Worm (Caenorhabditis elegans) whole organism, early embryonic: ENCODE measurements around the gene C35C5.8.

Experiments
- B0310.2 ChIP-seq: sonication (generic microtip); optimal IDR thresholded peaks from 2 replicates; lab custom pipeline; 2016; ENCODE audit warnings: mild to moderate bottlenecking, missing genetic modification characterization, missing compliant biosample characterization
- F13C5.2 ChIP-seq: sonication (generic microtip); optimal IDR thresholded peaks from 2 replicates; lab custom pipeline; 2017; ENCODE audit warnings: mild to moderate bottlenecking, missing genetic modification characterization, inconsistent platforms, missing compliant biosample characterization
- aly-1 ChIP-seq: sonication (generic microtip); optimal IDR thresholded peaks from 2 replicates; lab custom pipeline; 2016; ENCODE audit warnings: missing genetic modification characterization, missing compliant biosample characterization
- ama-1 ChIP-seq: fragments of 150-350 bp; optimal IDR thresholded peaks from 2 replicates; lab custom pipeline; 2014
- ceh-13 ChIP-seq: fragments of 200-800 bp; sonication (Bioruptor generic); optimal IDR thresholded peaks from 2 replicates; lab custom pipeline; 2018; ENCODE audit warnings: mild to moderate bottlenecking, missing genetic modification characterization, missing compliant biosample characterization
- ceh-36 ChIP-seq: sonication (generic microtip); optimal IDR thresholded peaks from 2 replicates; lab custom pipeline; 2016; ENCODE audit warnings: missing genetic modification characterization, inconsistent platforms, missing compliant biosample characterization
- ets-7 ChIP-seq: sonication (generic microtip); optimal IDR thresholded peaks from 2 replicates; lab custom pipeline; 2016; ENCODE audit warnings: missing genotype, missing genetic modification characterization, missing compliant biosample characterization
- flt-1 ChIP-seq: fragments of 200-800 bp; sonication (Bioruptor generic); IDR thresholded peaks from 2 replicates; pipeline ENCODE4 v1.3.6; 2022; ENCODE audit warnings: missing genetic modification characterization, missing compliant biosample characterization
- hmbx-1 ChIP-seq: sonication (generic microtip); optimal IDR thresholded peaks from 2 replicates; lab custom pipeline; 2016; ENCODE audit warnings: mild to moderate bottlenecking, missing genetic modification characterization, missing compliant biosample characterization
- hmg-4 ChIP-seq: fragments of 200-800 bp; sonication (Bioruptor generic); optimal IDR thresholded peaks from 2 replicates; lab custom pipeline; 2018; ENCODE audit warnings: mild to moderate bottlenecking, missing genetic modification characterization, missing compliant biosample characterization
- hnd-1 ChIP-seq: sonication (generic microtip); optimal IDR thresholded peaks from 2 replicates; lab custom pipeline; 2016; ENCODE audit warnings: missing genetic modification characterization, missing compliant biosample characterization
- pes-1 ChIP-seq: fragments of 200-800 bp; sonication (Bioruptor generic); IDR thresholded peaks from 2 replicates; pipeline ENCODE4 v1.3.6; 2022; ENCODE audit warnings: missing genetic modification reagents, missing genetic modification characterization, missing compliant biosample characterization
- scrt-1 ChIP-seq: fragments of 200-800 bp; sonication (Bioruptor generic); IDR thresholded peaks from 2 replicates; pipeline ENCODE4 v1.3.6; 2022; ENCODE audit warnings: missing genetic modification characterization, missing compliant biosample characterization
- sea-1 ChIP-seq: fragments of 200-800 bp; sonication (Bioruptor generic); conservative IDR thresholded peaks from 2 replicates; pipeline ENCODE4 v1.3.6; 2022; ENCODE audit warnings: missing genetic modification characterization, missing compliant biosample characterization
- tbx-11 ChIP-seq: fragments of 200-800 bp; sonication (Bioruptor generic); IDR thresholded peaks from 2 replicates; pipeline ENCODE4 v1.3.6; 2022; ENCODE audit warnings: missing genetic modification characterization, missing compliant biosample characterization
- tbx-37 ChIP-seq: fragments of 200-800 bp; sonication (Bioruptor generic); conservative IDR thresholded peaks from 2 replicates; pipeline ENCODE4 v1.3.6; 2022; ENCODE audit warnings: missing genetic modification reagents, missing genetic modification characterization, missing compliant biosample characterization
- tra-4 ChIP-seq: sonication (generic microtip); optimal IDR thresholded peaks from 2 replicates; lab custom pipeline; 2017; ENCODE audit warnings: missing genetic modification characterization, missing compliant biosample characterization

C35C5.8 gene

DNA sequence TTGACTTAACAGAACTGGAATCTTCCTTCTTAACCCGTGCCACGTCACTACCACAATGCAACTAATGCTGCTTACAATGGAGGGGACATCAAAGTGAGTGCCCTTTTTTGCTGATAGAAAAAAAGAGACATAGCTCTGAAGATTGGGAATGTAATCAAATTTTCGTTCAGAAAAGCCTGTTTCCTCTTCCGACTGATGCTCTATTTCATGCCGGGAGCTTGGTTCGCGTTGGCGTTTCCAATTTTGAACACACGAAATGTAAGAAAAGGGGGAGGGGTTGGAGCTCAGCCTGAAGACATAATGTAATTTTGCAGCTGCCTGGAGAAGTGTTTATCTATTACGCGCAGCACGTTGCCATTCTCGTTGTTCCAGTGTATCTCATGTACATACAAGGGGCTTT lies 24.8 kb downstream of the C35C5.8 start:
- no peak for TF ChIP-seq ets-7 (tag; lab: Kevin White, UChicago)
- no peak for TF ChIP-seq ama-1

ce11 chrX:11560076-11560475 lies 26.7 kb downstream of the C35C5.8 start:
- TF ChIP-seq tbx-37 (no peak), flt-1 (GFP tag; lab: Robert Waterston, UW) (no peak), pes-1 (GFP tag; lab: Robert Waterston, UW) (no peak), hmbx-1 (tag; lab: Kevin White, UChicago) (no peak), tra-4 (tag; lab: Kevin White, UChicago) (no peak), tbx-11 (GFP tag; lab: Robert Waterston, UW) (no peak), ama-1 (no peak)

- TF ChIP-seq B0310.2, result no peak
- no peak for TF ChIP-seq ama-1
- TF ChIP-seq F13C5.2 (tag; lab: Kevin White, UChicago), result no peak
- TF ChIP-seq ets-7 (tag; lab: Kevin White, UChicago), result no peak
- TF ChIP-seq hnd-1, result no peak
- no peak for TF ChIP-seq aly-1 (tag; lab: Kevin White, UChicago)
- TF ChIP-seq scrt-1 (GFP tag; lab: Robert Waterston, UW), result no peak
- TF ChIP-seq ceh-13, result no peak
- no peak for TF ChIP-seq sea-1 (GFP tag; lab: Robert Waterston, UW)
- no peak for TF ChIP-seq pes-1 (GFP tag; lab: Robert Waterston, UW)
- TF ChIP-seq hmbx-1 (tag; lab: Kevin White, UChicago), result no peak
- no peak for TF ChIP-seq tbx-11 (GFP tag; lab: Robert Waterston, UW)
- TF ChIP-seq hmg-4 (GFP tag; lab: Kevin White, UChicago), result no peak
- no peak for TF ChIP-seq ceh-36 (tag; lab: Kevin White, UChicago)
- no peak for TF ChIP-seq tbx-37
- no peak for TF ChIP-seq tra-4 (tag; lab: Kevin White, UChicago)
- TF ChIP-seq flt-1 (GFP tag; lab: Robert Waterston, UW), result no peak
Measured at ce11 chrX:11560615-11561014, 27.2 kb downstream of the C35C5.8 start, which contains the start of gene lev-8. TSS of gene lev-8 (plus strand) at chrX:11560915.

- TF ChIP-seq F13C5.2 (tag; lab: Kevin White, UChicago) (peak; percentile 78), tra-4 (tag; lab: Kevin White, UChicago) (no peak), hmg-4 (GFP tag; lab: Kevin White, UChicago) (peak; percentile 58)
Measured at ce11 chrX:11563663-11564062, 30.3 kb downstream of the C35C5.8 start, which contains the start of gene trpp-9. TSS of gene trpp-9 (plus strand) at chrX:11563923.

ce11 chrX:11569744-11570359 lies 36.5 kb downstream of the C35C5.8 start:
- TF ChIP-seq tbx-37, result no peak
- TF ChIP-seq hnd-1, result no peak
- no peak for TF ChIP-seq sea-1 (GFP tag; lab: Robert Waterston, UW)

ce11 chrX:11571714-11572113 lies 38.3 kb downstream of the C35C5.8 start:
- no peak for TF ChIP-seq hmg-4 (GFP tag; lab: Kevin White, UChicago)
- no peak for TF ChIP-seq pes-1 (GFP tag; lab: Robert Waterston, UW)
- TF ChIP-seq tbx-37, result no peak
- no peak for TF ChIP-seq F13C5.2 (tag; lab: Kevin White, UChicago)
- no peak for TF ChIP-seq tra-4 (tag; lab: Kevin White, UChicago)
- no peak for TF ChIP-seq ceh-13
- TF ChIP-seq hnd-1, result no peak

DNA sequence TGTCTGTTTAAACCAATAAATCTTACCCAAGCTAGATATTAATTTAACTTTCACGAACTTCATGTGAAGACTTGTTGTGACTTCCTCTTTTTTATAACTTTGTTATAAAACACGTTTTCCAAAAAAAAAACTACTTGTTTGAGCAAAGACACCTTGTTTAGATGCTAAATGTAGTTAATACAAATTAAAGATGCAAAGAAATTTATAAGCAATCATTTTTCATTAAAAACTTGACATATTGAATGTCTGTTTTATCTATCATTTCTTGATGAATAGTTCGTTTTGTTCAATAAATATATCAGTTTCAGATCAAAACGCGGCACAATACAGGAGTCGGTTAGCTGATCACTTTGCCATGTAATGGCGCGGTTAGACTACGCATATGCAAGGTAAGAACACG lies 38.8 kb downstream of the C35C5.8 start, which contains the start of gene frm-3:
TSS of gene frm-3 (plus strand) at position 301 of the 400 bp plus-strand sequence.
- TF ChIP-seq ets-7 (tag; lab: Kevin White, UChicago) (no peak), aly-1 (tag; lab: Kevin White, UChicago) (no peak)

DNA sequence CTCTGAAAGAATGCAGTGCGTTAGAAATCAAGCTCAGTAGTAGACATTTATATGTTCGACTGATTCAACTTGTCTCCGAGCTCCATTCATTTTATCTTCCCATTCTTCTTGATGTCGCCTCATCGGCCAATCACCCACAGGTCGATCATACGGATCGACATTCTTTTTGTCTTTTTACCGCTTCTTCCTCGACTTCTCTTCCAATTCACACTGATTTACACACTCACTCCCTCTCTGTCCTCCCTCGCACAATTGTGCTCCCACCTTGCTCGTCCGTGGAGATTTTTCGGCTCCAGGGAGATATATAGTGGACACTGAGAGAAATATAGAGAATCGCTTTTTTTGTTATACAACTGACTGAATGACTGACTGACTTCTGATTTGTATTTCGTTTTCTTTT lies 40.8 kb downstream of the C35C5.8 start:
- TF ChIP-seq hmbx-1 (tag; lab: Kevin White, UChicago) (no peak), ama-1 (no peak), hnd-1 (no peak), F13C5.2 (tag; lab: Kevin White, UChicago) (no peak), pes-1 (GFP tag; lab: Robert Waterston, UW) (no peak), sea-1 (GFP tag; lab: Robert Waterston, UW) (no peak), tbx-37 (no peak), ets-7 (tag; lab: Kevin White, UChicago) (no peak), tra-4 (tag; lab: Kevin White, UChicago) (no peak), B0310.2 (no peak), flt-1 (GFP tag; lab: Robert Waterston, UW) (no peak), scrt-1 (GFP tag; lab: Robert Waterston, UW) (no peak), ceh-13 (no peak), tbx-11 (GFP tag; lab: Robert Waterston, UW) (no peak), aly-1 (tag; lab: Kevin White, UChicago) (no peak), hmg-4 (GFP tag; lab: Kevin White, UChicago) (no peak), ceh-36 (tag; lab: Kevin White, UChicago) (no peak)
